Fruit fly (Drosophila melanogaster) whole organism, embryonic: ENCODE data around the gene Cht2.

ENCODE experiments used
- Bteb2 ChIP-seq: fragments of 200-800 bp; sonication (Bioruptor generic); optimal IDR thresholded peaks from 2 replicates; lab custom pipeline; 2016; ENCODE audit warnings: missing biosample characterization, missing genetic modification characterization
- C15 ChIP-seq: fragments of 200-800 bp; sonication (Bioruptor generic); IDR thresholded peaks from 3 replicates; pipeline ENCODE4 v1.3.6; 2022; ENCODE audit warnings: missing biosample characterization, missing genetic modification characterization
- CG1024 ChIP-seq: fragments of 200-800 bp; sonication (Bioruptor generic); IDR thresholded peaks from 2 replicates; pipeline ENCODE4 v1.3.6; 2022; ENCODE audit warnings: missing biosample characterization, missing genetic modification characterization
- CG10366 ChIP-seq: fragments of 200-800 bp; sonication (Bioruptor generic); IDR thresholded peaks from 2 replicates; pipeline ENCODE4 v1.3.6; 2022; ENCODE audit warnings: missing biosample characterization, missing genetic modification characterization
- CG10462 ChIP-seq: fragments of 200-800 bp; sonication (Bioruptor generic); optimal IDR thresholded peaks from 2 replicates; lab custom pipeline; 2016; ENCODE audit warnings: missing biosample characterization, missing genetic modification characterization
- CG11504 ChIP-seq: fragments of 200-800 bp; sonication (Bioruptor generic); optimal IDR thresholded peaks from 3 replicates; lab custom pipeline; 2019; ENCODE audit warnings: missing biosample characterization, mild to moderate bottlenecking, missing genetic modification characterization, moderate library complexity
- CG12219 ChIP-seq: fragments of 200-800 bp; sonication (Bioruptor generic); optimal IDR thresholded peaks from 3 replicates; lab custom pipeline; 2018; ENCODE audit warnings: missing biosample characterization, mild to moderate bottlenecking, missing genetic modification characterization
- CG17802 ChIP-seq: fragments of 200-800 bp; sonication (Bioruptor generic); optimal IDR thresholded peaks from 2 replicates; lab custom pipeline; 2018; ENCODE audit warnings: missing biosample characterization, mild to moderate bottlenecking, missing genetic modification characterization, moderate library complexity
- CG1792 ChIP-seq: fragments of 200-800 bp; sonication (Bioruptor generic); optimal IDR thresholded peaks from 2 replicates; lab custom pipeline; 2016; ENCODE audit warnings: missing biosample characterization, missing genetic modification characterization
- CG30403 ChIP-seq: fragments of 200-800 bp; sonication (Bioruptor generic); optimal IDR thresholded peaks from 3 replicates; lab custom pipeline; 2016; ENCODE audit warnings: missing biosample characterization, missing genetic modification characterization
- CG32772 ChIP-seq: fragments of 200-800 bp; sonication (Bioruptor generic); IDR thresholded peaks from 2 replicates; pipeline ENCODE4 v1.3.6; 2022; ENCODE audit warnings: missing biosample characterization, missing genetic modification characterization
- CG7271 ChIP-seq: fragments of 200-800 bp; sonication (Bioruptor generic); optimal IDR thresholded peaks from 2 replicates; lab custom pipeline; 2018; ENCODE audit warnings: missing biosample characterization, mild to moderate bottlenecking, missing genetic modification characterization, moderate library complexity
- Dbx ChIP-seq: fragments of 200-800 bp; sonication (Bioruptor generic); IDR thresholded peaks from 3 replicates; pipeline ENCODE4 v1.3.6; 2022; ENCODE audit warnings: missing biosample characterization, missing genetic modification characterization
- Dll ChIP-seq: fragments of 200-800 bp; sonication (Bioruptor generic); IDR thresholded peaks from 4 replicates; pipeline ENCODE4 v1.3.6; 2022; ENCODE audit warnings: missing biosample characterization, missing genetic modification characterization; ENCODE audit not compliant: partially characterized antibody
- E2f1 ChIP-seq: fragments of 200-800 bp; sonication (Bioruptor generic); IDR thresholded peaks from 2 replicates; pipeline ENCODE4 v1.3.6; 2022; ENCODE audit warnings: missing biosample characterization, missing genetic modification characterization
- Ets65A ChIP-seq: fragments of 200-800 bp; sonication (Bioruptor generic); peaks from one replicate; lab custom pipeline; 2016; ENCODE audit warnings: missing biosample characterization, missing genetic modification characterization
- Gug ChIP-seq: fragments of 200-800 bp; sonication (Bioruptor generic); IDR thresholded peaks from 4 replicates; pipeline ENCODE4 v1.3.6; 2022; ENCODE audit warnings: missing biosample characterization, missing genetic modification characterization
- HLHmδ ChIP-seq: fragments of 200-800 bp; sonication (Bioruptor generic); optimal IDR thresholded peaks from 2 replicates; lab custom pipeline; 2018; ENCODE audit warnings: missing biosample characterization, mild to moderate bottlenecking, missing genetic modification characterization, moderate library complexity
- Meics ChIP-seq: fragments of 200-800 bp; sonication (Bioruptor generic); optimal IDR thresholded peaks from 2 replicates; lab custom pipeline; 2017; ENCODE audit warnings: missing biosample characterization, mild to moderate bottlenecking, missing genetic modification characterization
- Oli ChIP-seq: fragments of 200-800 bp; sonication (Bioruptor generic); optimal IDR thresholded peaks from 2 replicates; lab custom pipeline; 2018; ENCODE audit warnings: missing biosample characterization, mild to moderate bottlenecking, missing genetic modification characterization, moderate library complexity
- Optix ChIP-seq: fragments of 200-800 bp; sonication (Bioruptor generic); IDR thresholded peaks from 3 replicates; pipeline ENCODE4 v1.3.6; 2022; ENCODE audit warnings: missing biosample characterization, missing genetic modification characterization
- Rx ChIP-seq: fragments of 200-800 bp; sonication (Bioruptor generic); IDR thresholded peaks from 2 replicates; pipeline ENCODE4 v1.3.6; 2022; ENCODE audit warnings: missing biosample characterization, missing genetic modification characterization
- Scr ChIP-seq: fragments of 200-800 bp; sonication (Bioruptor generic); IDR thresholded peaks from 2 replicates; pipeline ENCODE4 v1.3.6; 2022; ENCODE audit warnings: missing biosample characterization, missing genetic modification characterization; ENCODE audit not compliant: partially characterized antibody
- Xrp1 ChIP-seq: fragments of 200-800 bp; sonication (Bioruptor generic); IDR thresholded peaks from 2 replicates; pipeline ENCODE4 v1.3.6; 2022; ENCODE audit warnings: missing biosample characterization, missing genetic modification characterization
- amos ChIP-seq: fragments of 200-800 bp; sonication (Bioruptor generic); IDR thresholded peaks from 2 replicates; pipeline ENCODE4 v1.3.6; 2022; ENCODE audit warnings: missing biosample characterization, missing genetic modification characterization; ENCODE audit not compliant: partially characterized antibody
- ara ChIP-seq: fragments of 200-800 bp; sonication (Bioruptor generic); IDR thresholded peaks from 2 replicates; pipeline ENCODE4 v1.3.6; 2022; ENCODE audit warnings: missing biosample characterization, missing genetic modification characterization
- bab2 ChIP-seq: fragments of 200-800 bp; sonication (Bioruptor generic); optimal IDR thresholded peaks from 2 replicates; lab custom pipeline; 2016; ENCODE audit warnings: missing biosample characterization, missing genetic modification characterization
- ci ChIP-seq: fragments of 200-800 bp; sonication (Bioruptor generic); IDR thresholded peaks from 3 replicates; pipeline ENCODE4 v1.3.6; 2022; ENCODE audit warnings: missing biosample characterization, missing genetic modification characterization
- croc ChIP-seq: fragments of 200-800 bp; sonication (Bioruptor generic); conservative IDR thresholded peaks from 3 replicates; pipeline ENCODE4 v1.3.6; 2022; ENCODE audit warnings: missing biosample characterization, missing genetic modification characterization
- cwo ChIP-seq: fragments of 200-800 bp; sonication (Bioruptor generic); optimal IDR thresholded peaks from 3 replicates; lab custom pipeline; 2017; ENCODE audit warnings: missing biosample characterization, missing genetic modification characterization, mild to moderate bottlenecking, moderate library complexity, missing genetic modification reagents
- danr ChIP-seq: fragments of 200-800 bp; sonication (Bioruptor generic); IDR thresholded peaks from 2 replicates; pipeline ENCODE4 v1.3.6; 2022; ENCODE audit warnings: missing biosample characterization, missing genetic modification characterization
- dati ChIP-seq: fragments of 200-800 bp; sonication (Bioruptor generic); IDR thresholded peaks from 2 replicates; pipeline ENCODE4 v1.3.6; 2022; ENCODE audit warnings: missing biosample characterization, missing genetic modification characterization
- dmrt11E ChIP-seq: fragments of 200-800 bp; sonication (Bioruptor generic); optimal IDR thresholded peaks from 3 replicates; lab custom pipeline; 2018; ENCODE audit warnings: missing biosample characterization, mild to moderate bottlenecking, missing genetic modification characterization, moderate library complexity
- fru ChIP-seq: fragments of >200 bp; optimal IDR thresholded peaks from 2 replicates; lab custom pipeline; 2017
- gem ChIP-seq: fragments of 200-800 bp; sonication (Bioruptor generic); optimal IDR thresholded peaks from 2 replicates; lab custom pipeline; 2019; ENCODE audit warnings: missing biosample characterization, mild to moderate bottlenecking, missing genetic modification characterization, moderate library complexity
- lilli ChIP-seq: fragments of 200-800 bp; sonication (Bioruptor generic); optimal IDR thresholded peaks from 3 replicates; lab custom pipeline; 2016; ENCODE audit warnings: missing biosample characterization, missing genetic modification characterization
- mirr ChIP-seq: fragments of 200-800 bp; sonication (Bioruptor generic); optimal IDR thresholded peaks from 3 replicates; lab custom pipeline; 2018; ENCODE audit warnings: missing biosample characterization, mild to moderate bottlenecking, missing genetic modification characterization
- mld ChIP-seq: fragments of 200-800 bp; sonication (Bioruptor generic); IDR thresholded peaks from 3 replicates; pipeline ENCODE4 v1.3.6; 2022; ENCODE audit warnings: missing biosample characterization, missing genetic modification characterization; ENCODE audit not compliant: partially characterized antibody
- sens-2 ChIP-seq: fragments of 200-800 bp; sonication (Bioruptor generic); IDR thresholded peaks from 2 replicates; pipeline ENCODE4 v1.3.6; 2022; ENCODE audit warnings: missing biosample characterization, missing genetic modification characterization
- twi ChIP-seq: fragments of 200-800 bp; optimal IDR thresholded peaks from 2 replicates; lab custom pipeline; 2019; ENCODE audit warnings: missing biosample characterization, mild to moderate bottlenecking, missing genetic modification characterization, moderate library complexity

Gene Cht2

dm6 chr3L:1702367-1702927, 53.3 kb downstream of the Cht2 start, which contains the start of gene CG13931 (continued):
- no peak for TF ChIP-seq dati (GFP tag; lab: Robert Waterston, UW)
- TF ChIP-seq CG17802 (tag; lab: Kevin White, UChicago): no peak
- TF ChIP-seq CG11504: peak; percentile 48
- no peak for TF ChIP-seq CG1792 (GFP tag; lab: Kevin White, UChicago)
- TF ChIP-seq Optix (GFP tag; lab: Robert Waterston, UW): no peak
- TF ChIP-seq C15: no peak
- TF ChIP-seq fru (lab: Kevin White, UChicago): no peak
- no peak for TF ChIP-seq Rx (GFP tag; lab: Robert Waterston, UW)
- TF ChIP-seq Dll (GFP tag; lab: Robert Waterston, UW): no peak
- TF ChIP-seq ara: no peak
- peak; percentile 54; the same call in 1 of the 2 replicates for TF ChIP-seq Xrp1
- no peak for TF ChIP-seq cwo (GFP tag; lab: Kevin White, UChicago)
- peak; percentile 95 for TF ChIP-seq Ets65A (GFP tag; lab: Kevin White, UChicago)
- TF ChIP-seq ci (GFP tag; lab: Robert Waterston, UW): peak; percentile 55; the same call in 2 of the 3 replicates
- TF ChIP-seq CG10462 (GFP tag; lab: Kevin White, UChicago): no peak
- TF ChIP-seq twi: no peak
- TF ChIP-seq croc (GFP tag; lab: Robert Waterston, UW): 0 out of 3 replicates have a peak, but pooled peaks have one; percentile 19
- no peak for TF ChIP-seq Bteb2 (GFP tag; lab: Kevin White, UChicago)
- peak; percentile 38 for TF ChIP-seq CG30403
- TF ChIP-seq Oli (tag; lab: Kevin White, UChicago): peak; percentile 43
- peak; percentile 61 for TF ChIP-seq gem (tag; lab: Kevin White, UChicago)
- no peak for TF ChIP-seq amos (GFP tag; lab: Robert Waterston, UW)
- peak; percentile 20; the same call in 1 of the 4 replicates for TF ChIP-seq Gug
- TF ChIP-seq Meics: no peak
- peak; percentile 13; the same call in 1 of the 2 replicates for TF ChIP-seq danr (GFP tag; lab: Robert Waterston, UW)
- TF ChIP-seq CG12219 (GFP tag; lab: Kevin White, UChicago): peak; percentile 10
- no peak for TF ChIP-seq CG10366 (GFP tag; lab: Robert Waterston, UW)
- TF ChIP-seq lilli: no peak
- 0 out of 2 replicates have a peak, but pooled peaks have one; percentile 18 for TF ChIP-seq CG32772 (GFP tag; lab: Robert Waterston, UW)
- peak; percentile 25; the same call in 1 of the 2 replicates for TF ChIP-seq sens-2 (GFP tag; lab: Robert Waterston, UW)
- TF ChIP-seq E2f1 (GFP tag; lab: Robert Waterston, UW): 0 out of 2 replicates have a peak, but pooled peaks have one; percentile 13
- peak; percentile 15 for TF ChIP-seq bab2 (GFP tag; lab: Kevin White, UChicago)
- TF ChIP-seq Scr (GFP tag; lab: Robert Waterston, UW): no peak
- TF ChIP-seq CG7271: no peak
- no peak for TF ChIP-seq HLHmδ (GFP tag; lab: Kevin White, UChicago)
- no peak for TF ChIP-seq mirr (GFP tag; lab: Kevin White, UChicago)
- no peak for TF ChIP-seq Dbx (GFP tag; lab: Robert Waterston, UW)
- TF ChIP-seq dmrt11E (tag; lab: Kevin White, UChicago): peak; percentile 56
- TF ChIP-seq mld (GFP tag; lab: Robert Waterston, UW): no peak
- TF ChIP-seq CG1024 (GFP tag; lab: Robert Waterston, UW): no peak
